Worm (Caenorhabditis elegans) whole organism, mixed stage, embryonic: Measurements from ENCODE around the gene ttc-36.

Source experiments
- M03D4.4 ChIP-seq: sonication (generic microtip); optimal IDR thresholded peaks from 2 replicates; lab custom pipeline; 2017; ENCODE audit warnings: mild to moderate bottlenecking, missing genetic modification characterization, missing compliant biosample characterization
- blmp-1 ChIP-seq: fragments of 150-350 bp; optimal IDR thresholded peaks from 2 replicates; lab custom pipeline; 2014; ENCODE audit warnings: missing biosample characterization, missing genetic modification characterization
- ces-1 ChIP-seq: fragments of 150-350 bp; optimal IDR thresholded peaks from 2 replicates; lab custom pipeline; 2014; ENCODE audit warnings: missing biosample characterization, missing genetic modification reagents, missing genetic modification characterization
- hlh-1 ChIP-seq: fragments of 150-350 bp; optimal IDR thresholded peaks from 2 replicates; lab custom pipeline; 2014; ENCODE audit warnings: missing biosample characterization, missing genetic modification reagents, missing genetic modification characterization
- mls-2 ChIP-seq: sonication (generic microtip); optimal IDR thresholded peaks from 2 replicates; lab custom pipeline; 2016; ENCODE audit warnings: mild to moderate bottlenecking, missing genetic modification characterization, moderate library complexity, missing compliant biosample characterization
- nhr-237 ChIP-seq: fragments of 150-350 bp; optimal IDR thresholded peaks from 2 replicates; lab custom pipeline; 2014; ENCODE audit warnings: missing biosample characterization, missing genetic modification characterization
- sptf-1 ChIP-seq: sonication (generic microtip); optimal IDR thresholded peaks from 2 replicates; lab custom pipeline; 2017; ENCODE audit warnings: mild to moderate bottlenecking, missing genetic modification characterization, moderate library complexity, missing compliant biosample characterization
- tbx-8 ChIP-seq: fragments of 200-800 bp; sonication (Bioruptor generic); optimal IDR thresholded peaks from 2 replicates; lab custom pipeline; 2018; ENCODE audit warnings: mild to moderate bottlenecking, missing genetic modification characterization, moderate library complexity, missing compliant biosample characterization
- zip-8 ChIP-seq: fragments of 150-350 bp; optimal IDR thresholded peaks from 2 replicates; lab custom pipeline; 2014; ENCODE audit warnings: missing biosample characterization, missing genetic modification characterization
- ztf-11 ChIP-seq: fragments of 150-350 bp; optimal IDR thresholded peaks from 2 replicates; lab custom pipeline; 2014; ENCODE audit warnings: missing biosample characterization, missing genetic modification characterization

ttc-36 gene

DNA sequence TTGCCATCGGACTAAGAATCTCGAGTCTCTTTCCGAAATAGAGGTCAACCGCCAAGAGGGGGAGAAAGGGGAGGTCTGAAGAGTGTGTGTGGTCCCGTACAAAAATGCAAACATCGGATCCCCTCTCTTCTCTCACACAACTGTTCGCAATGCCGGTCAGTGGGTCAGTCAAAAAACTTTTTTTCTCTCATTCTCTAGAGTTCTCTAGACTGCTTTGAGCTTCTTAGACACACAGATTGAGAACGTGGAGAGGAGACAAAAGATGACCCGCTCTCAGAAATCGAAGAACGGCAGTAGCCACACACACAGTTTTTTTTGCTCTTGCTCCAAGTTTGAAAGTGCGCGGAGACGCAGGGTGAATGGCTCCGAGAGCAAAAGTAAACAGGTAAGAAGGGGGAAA, 45.8 kb downstream of the ttc-36 start:
- TF ChIP-seq hlh-1 (tag; lab: Kevin White, UChicago), result peak; percentile 87
- no peak for TF ChIP-seq zip-8
- no peak for TF ChIP-seq ztf-11 (tag; lab: Kevin White, UChicago)
- no peak for TF ChIP-seq mls-2 (tag; lab: Kevin White, UChicago)
- TF ChIP-seq ces-1 (GFP tag; lab: Kevin White, UChicago), result no peak
- peak; percentile 45 for TF ChIP-seq M03D4.4 (tag; lab: Kevin White, UChicago)
- no peak for TF ChIP-seq blmp-1 (tag; lab: Kevin White, UChicago)
- peak; percentile 3 for TF ChIP-seq sptf-1
- TF ChIP-seq tbx-8, result no peak
- no peak for TF ChIP-seq nhr-237 (tag; lab: Kevin White, UChicago)
